Fruit fly (Drosophila melanogaster): ENCODE results near the gene ogre.

dm6 chrX:7014931-7015428 lies 23.9 kb upstream of the ogre start:
- TF ChIP-seq ttk (optimal IDR thresholded peaks at IDR 0.05) (no peak), h (optimal IDR thresholded peaks at IDR 0.05) (no peak)

All from Kc167 (cell line).